Worm (Caenorhabditis elegans) whole organism, young adult: Measurements from ENCODE around the gene F49E8.8.

Experiments used
- B0019.2 ChIP-seq: fragments of 200-800 bp; sonication (Bioruptor generic); conservative IDR thresholded peaks from 2 replicates; pipeline ENCODE4 v1.3.6; 2022; ENCODE audit warnings: missing genetic modification reagents, missing genetic modification characterization, missing compliant biosample characterization
- C06A6.2 ChIP-seq: fragments of 200-800 bp; sonication (Bioruptor generic); conservative IDR thresholded peaks from 2 replicates; pipeline ENCODE4 v1.3.6; 2022; ENCODE audit warnings: missing genetic modification characterization, missing compliant biosample characterization
- F10E7.11 ChIP-seq: sonication (generic microtip); optimal IDR thresholded peaks from 2 replicates; lab custom pipeline; 2017; ENCODE audit warnings: mild to moderate bottlenecking, missing genetic modification characterization, moderate library complexity, missing compliant biosample characterization
- F22D6.2 ChIP-seq: sonication (generic microtip); optimal IDR thresholded peaks from 2 replicates; lab custom pipeline; 2016; ENCODE audit warnings: mild to moderate bottlenecking, missing genetic modification characterization, missing compliant biosample characterization
- F33H1.4 ChIP-seq: fragments of 200-800 bp; sonication (Bioruptor generic); IDR thresholded peaks from 2 replicates; pipeline ENCODE4 v1.3.6; 2022; ENCODE audit warnings: missing genetic modification reagents, missing genetic modification characterization, missing compliant biosample characterization
- F37B4.10 ChIP-seq: fragments of 200-800 bp; sonication (Bioruptor generic); IDR thresholded peaks from 2 replicates; pipeline ENCODE4 v1.3.6; 2022; ENCODE audit warnings: missing genetic modification characterization, missing compliant biosample characterization
- F39B2.1 ChIP-seq: fragments of 200-800 bp; sonication (Bioruptor generic); IDR thresholded peaks from 2 replicates; pipeline ENCODE4 v1.3.6; 2022; ENCODE audit warnings: missing genetic modification reagents, missing genetic modification characterization, missing compliant biosample characterization
- F49E8.2 ChIP-seq: sonication (generic microtip); optimal IDR thresholded peaks from 3 replicates; lab custom pipeline; 2017; ENCODE audit warnings: missing genetic modification characterization, mild to moderate bottlenecking, missing compliant biosample characterization, antibody characterized with exemption, moderate library complexity; ENCODE audit not compliant: insufficient read depth
- F57A8.1 ChIP-seq: fragments of 200-800 bp; sonication (Bioruptor generic); optimal IDR thresholded peaks from 2 replicates; lab custom pipeline; 2018; ENCODE audit warnings: mild to moderate bottlenecking, missing genetic modification characterization, moderate library complexity, missing compliant biosample characterization
- K11D2.4 ChIP-seq: fragments of 200-800 bp; sonication (Bioruptor generic); IDR thresholded peaks from 2 replicates; pipeline ENCODE4 v1.3.6; 2022; ENCODE audit warnings: missing genetic modification reagents, missing genetic modification characterization, missing compliant biosample characterization
- Y56A3A.18 ChIP-seq: fragments of 200-800 bp; sonication (Bioruptor generic); IDR thresholded peaks from 2 replicates; pipeline ENCODE4 v1.3.6; 2022; ENCODE audit warnings: missing genetic modification reagents, missing genetic modification characterization, missing compliant biosample characterization
- Y67H2A.10 ChIP-seq: fragments of 200-800 bp; sonication (Bioruptor generic); conservative IDR thresholded peaks from 2 replicates; pipeline ENCODE4 v1.3.6; 2022; ENCODE audit warnings: missing genetic modification reagents, missing genetic modification characterization, missing compliant biosample characterization
- Y95B8A.8 ChIP-seq: fragments of 200-800 bp; sonication (Bioruptor generic); IDR thresholded peaks from 2 replicates; pipeline ENCODE4 v1.3.6; 2022; ENCODE audit warnings: missing genetic modification reagents, missing genetic modification characterization, missing compliant biosample characterization
- aptf-2 ChIP-seq: fragments of 200-800 bp; sonication (Bioruptor generic); conservative IDR thresholded peaks from 2 replicates; pipeline ENCODE4 v1.3.6; 2022; ENCODE audit warnings: missing genetic modification reagents, missing genetic modification characterization, missing compliant biosample characterization
- athp-1 ChIP-seq: sonication (generic microtip); optimal IDR thresholded peaks from 2 replicates; lab custom pipeline; 2017; ENCODE audit warnings: mild to moderate bottlenecking, missing genetic modification characterization, missing compliant biosample characterization
- attf-3 ChIP-seq: fragments of 200-800 bp; sonication (Bioruptor generic); conservative IDR thresholded peaks from 2 replicates; pipeline ENCODE4 v1.3.6; 2022; ENCODE audit warnings: missing genetic modification reagents, missing genetic modification characterization, missing compliant biosample characterization
- attf-6 ChIP-seq: fragments of 200-800 bp; sonication (Bioruptor generic); IDR thresholded peaks from 2 replicates; pipeline ENCODE4 v1.3.6; 2022; ENCODE audit warnings: missing genetic modification reagents, missing genetic modification characterization, missing compliant biosample characterization
- bed-1 ChIP-seq: fragments of 200-800 bp; sonication (Bioruptor generic); IDR thresholded peaks from 2 replicates; pipeline ENCODE4 v1.3.6; 2022; ENCODE audit warnings: missing genetic modification reagents, missing genetic modification characterization, missing compliant biosample characterization
- ceh-40 ChIP-seq: fragments of 200-800 bp; sonication (Bioruptor generic); IDR thresholded peaks from 2 replicates; pipeline ENCODE4 v1.3.6; 2022; ENCODE audit warnings: missing genetic modification characterization, missing compliant biosample characterization
- ceh-91 ChIP-seq: fragments of 200-800 bp; sonication (Bioruptor generic); IDR thresholded peaks from 2 replicates; pipeline ENCODE4 v1.3.6; 2022; ENCODE audit warnings: missing genetic modification reagents, missing genetic modification characterization, missing compliant biosample characterization
- die-1 ChIP-seq: sonication (generic microtip); optimal IDR thresholded peaks from 2 replicates; lab custom pipeline; 2016; ENCODE audit warnings: missing genotype, mild to moderate bottlenecking, missing genetic modification characterization, missing compliant biosample characterization
- dox-1 ChIP-seq: fragments of 200-800 bp; sonication (Bioruptor generic); IDR thresholded peaks from 2 replicates; pipeline ENCODE4 v1.3.6; 2022; ENCODE audit warnings: missing genetic modification reagents, missing genetic modification characterization, missing compliant biosample characterization
- efl-1 ChIP-seq: fragments of 150-350 bp; optimal IDR thresholded peaks from 2 replicates; lab custom pipeline; 2014; ENCODE audit warnings: missing biosample characterization, missing genetic modification reagents, missing genetic modification characterization
- ets-4 ChIP-seq: fragments of 200-800 bp; sonication (Bioruptor generic); optimal IDR thresholded peaks from 2 replicates; lab custom pipeline; 2018; ENCODE audit warnings: mild to moderate bottlenecking, missing genetic modification characterization, missing compliant biosample characterization
- him-1 ChIP-seq: sonication (generic microtip); optimal IDR thresholded peaks from 2 replicates; lab custom pipeline; 2016; ENCODE audit warnings: missing genotype, missing genetic modification reagents, missing genetic modification characterization, missing compliant biosample characterization
- hlh-26 ChIP-seq: fragments of 200-800 bp; sonication (Bioruptor generic); conservative IDR thresholded peaks from 2 replicates; pipeline ENCODE4 v1.3.6; 2022; ENCODE audit warnings: missing genetic modification reagents, missing genetic modification characterization, missing compliant biosample characterization
- hmg-1.2 ChIP-seq: fragments of 200-800 bp; sonication (Bioruptor generic); IDR thresholded peaks from 2 replicates; pipeline ENCODE4 v1.3.6; 2022; ENCODE audit warnings: missing genetic modification reagents, missing genetic modification characterization, missing compliant biosample characterization
- hmg-20 ChIP-seq: fragments of 200-800 bp; sonication (Bioruptor generic); IDR thresholded peaks from 2 replicates; pipeline ENCODE4 v1.3.6; 2022; ENCODE audit warnings: missing genetic modification reagents, missing genetic modification characterization, missing compliant biosample characterization
- hrde-1 ChIP-seq: sonication (generic microtip); optimal IDR thresholded peaks from 2 replicates; lab custom pipeline; 2016; ENCODE audit warnings: missing genetic modification characterization, mild to moderate bottlenecking, missing compliant biosample characterization, moderate library complexity, missing genotype, missing genetic modification reagents, borderline replicate concordance
- hsf-1 ChIP-seq: fragments of 200-800 bp; sonication (Bioruptor generic); IDR thresholded peaks from 2 replicates; pipeline ENCODE4 v1.3.6; 2022; ENCODE audit warnings: missing genetic modification reagents, missing genetic modification characterization, missing compliant biosample characterization
- lin-40 ChIP-seq: sonication (generic microtip); optimal IDR thresholded peaks from 2 replicates; lab custom pipeline; 2016; ENCODE audit warnings: missing genetic modification characterization, mild to moderate bottlenecking, missing compliant biosample characterization, missing genotype, missing genetic modification reagents
- lin-54 ChIP-seq: fragments of 200-800 bp; sonication (Bioruptor generic); optimal IDR thresholded peaks from 2 replicates; lab custom pipeline; 2018; ENCODE audit warnings: mild to moderate bottlenecking, missing genetic modification characterization, missing compliant biosample characterization
- lsl-1 ChIP-seq: fragments of 200-800 bp; sonication (Bioruptor generic); optimal IDR thresholded peaks from 2 replicates; lab custom pipeline; 2018; ENCODE audit warnings: mild to moderate bottlenecking, missing genetic modification characterization, moderate library complexity, missing compliant biosample characterization
- mcd-1 ChIP-seq: fragments of 200-800 bp; sonication (Bioruptor generic); IDR thresholded peaks from 2 replicates; pipeline ENCODE4 v1.3.6; 2022; ENCODE audit warnings: missing genetic modification reagents, missing genetic modification characterization, missing compliant biosample characterization
- mel-28 ChIP-seq: sonication (generic microtip); optimal IDR thresholded peaks from 2 replicates; lab custom pipeline; 2016; ENCODE audit warnings: borderline replicate concordance, mild to moderate bottlenecking, missing genetic modification characterization, missing compliant biosample characterization
- nfya-2 ChIP-seq: fragments of 200-800 bp; sonication (Bioruptor generic); IDR thresholded peaks from 2 replicates; pipeline ENCODE4 v1.3.6; 2022; ENCODE audit warnings: missing genetic modification reagents, missing genetic modification characterization, missing compliant biosample characterization
- nhr-90 ChIP-seq: sonication (generic microtip); optimal IDR thresholded peaks from 2 replicates; lab custom pipeline; 2016; ENCODE audit warnings: missing genotype, mild to moderate bottlenecking, missing genetic modification characterization, missing compliant biosample characterization
- pha-4 ChIP-seq: fragments of 150-350 bp; sonication (generic microtip); optimal IDR thresholded peaks from 2 replicates; lab custom pipeline; 2014; ENCODE audit warnings: missing biosample characterization, missing genetic modification reagents, missing genetic modification characterization
- snpc-3.4 ChIP-seq: sonication (generic microtip); optimal IDR thresholded peaks from 2 replicates; lab custom pipeline; 2017; ENCODE audit warnings: missing genetic modification characterization, mild to moderate bottlenecking, missing compliant biosample characterization, antibody characterized with exemption, moderate library complexity, missing genotype, missing genetic modification reagents
- snpc-4 ChIP-seq, 5 experiments: fragments of 150-350 bp in 1 of 5; sonication (generic microtip) in 4 of 5; optimal IDR thresholded peaks; 2 replicates each; lab custom pipeline; 2014 to 2018; ENCODE audit warnings: missing genetic modification characterization in 5 of 5, missing biosample characterization in 3 of 5, antibody characterized with exemption in 2 of 5, mild to moderate bottlenecking in 2 of 5, missing compliant biosample characterization in 2 of 5, missing genotype in 2 of 5, moderate library complexity in 2 of 5, missing genetic modification reagents in 1 of 5
- sptf-2 ChIP-seq: fragments of 200-800 bp; sonication (Bioruptor generic); optimal IDR thresholded peaks from 2 replicates; lab custom pipeline; 2018; ENCODE audit warnings: mild to moderate bottlenecking, missing genetic modification characterization, missing compliant biosample characterization
- tbx-9 ChIP-seq: sonication (generic microtip); optimal IDR thresholded peaks from 2 replicates; lab custom pipeline; 2016; ENCODE audit warnings: borderline replicate concordance, missing genetic modification characterization, inconsistent platforms, missing compliant biosample characterization
- unc-130 ChIP-seq: sonication (generic microtip); optimal IDR thresholded peaks from 2 replicates; lab custom pipeline; 2016; ENCODE audit warnings: missing genetic modification reagents, missing genetic modification characterization, missing compliant biosample characterization
- zim-3 ChIP-seq: sonication (generic microtip); optimal IDR thresholded peaks from 2 replicates; lab custom pipeline; 2017; ENCODE audit warnings: mild to moderate bottlenecking, missing genetic modification characterization, moderate library complexity, missing compliant biosample characterization
- ztf-18 ChIP-seq: sonication (generic microtip); optimal IDR thresholded peaks from 2 replicates; lab custom pipeline; 2016; ENCODE audit warnings: missing genotype, mild to moderate bottlenecking, missing genetic modification characterization, missing compliant biosample characterization
- ztf-22 ChIP-seq: fragments of 200-800 bp; sonication (Bioruptor generic); optimal IDR thresholded peaks from 2 replicates; lab custom pipeline; 2018; ENCODE audit warnings: mild to moderate bottlenecking, missing genetic modification characterization, moderate library complexity, missing compliant biosample characterization
- ztf-26 ChIP-seq: sonication (generic microtip); optimal IDR thresholded peaks from 2 replicates; lab custom pipeline; 2017; ENCODE audit warnings: missing genetic modification characterization, missing compliant biosample characterization

The F49E8.8 gene

ce11 chrIV:7580062-7580614 lies 23.7 kb downstream of the F49E8.8 start, which contains the start of the genes cec-5 and nol-10 (continued):
- peak; percentile 74 for TF ChIP-seq ceh-91
- 0 out of 2 replicates have a peak, but pooled peaks have one; percentile 67 for TF ChIP-seq Y95B8A.8
- TF ChIP-seq ets-4 (GFP tag; lab: Kevin White, UChicago), result no peak
- TF ChIP-seq nhr-90 (tag; lab: Kevin White, UChicago), result no peak
- peak; percentile 61; the same call in 1 of the 2 replicates for TF ChIP-seq B0019.2 (GFP tag; lab: Robert Waterston, UW)
- TF ChIP-seq tbx-9 (tag; lab: Kevin White, UChicago), result no peak
- no peak for TF ChIP-seq Y56A3A.18 (GFP tag; lab: Robert Waterston, UW)
- peak; percentile 45 for TF ChIP-seq him-1 (tag; lab: Kevin White, UChicago)
- peak; percentile 95 for TF ChIP-seq lin-54
- no peak for TF ChIP-seq mel-28 (tag; lab: Kevin White, UChicago)
- TF ChIP-seq bed-1 (GFP tag; lab: Robert Waterston, UW), result no peak
- TF ChIP-seq sptf-2 (GFP tag; lab: Kevin White, UChicago), result no peak
- no peak for TF ChIP-seq pha-4 (tag; lab: Kevin White, UChicago)
- no peak for TF ChIP-seq hmg-20 (GFP tag; lab: Robert Waterston, UW)
- 0 out of 2 replicates have a peak, but pooled peaks have one; percentile 26 for TF ChIP-seq hsf-1 (GFP tag; lab: Robert Waterston, UW)
- TF ChIP-seq F33H1.4, result no peak; the same call in 1 of the 2 replicates
- TF ChIP-seq unc-130, result peak; percentile 65
- no peak for TF ChIP-seq die-1 (tag; lab: Kevin White, UChicago)
- peak; percentile 81 for TF ChIP-seq mcd-1 (GFP tag; lab: Robert Waterston, UW)
- TF ChIP-seq F10E7.11 (tag; lab: Kevin White, UChicago), result no peak
- no peak for TF ChIP-seq ceh-40
- TF ChIP-seq ztf-22 (GFP tag; lab: Kevin White, UChicago), result no peak
- TF ChIP-seq hmg-1.2 (GFP tag; lab: Robert Waterston, UW), result peak; percentile 89
- no peak for TF ChIP-seq F22D6.2 (tag; lab: Kevin White, UChicago)
- TF ChIP-seq efl-1 (GFP tag; lab: Kevin White, UChicago), result peak; percentile 81
- no peak for TF ChIP-seq Y67H2A.10
- TF ChIP-seq ztf-26 (tag; lab: Kevin White, UChicago), result no peak
- TF ChIP-seq F39B2.1 (GFP tag; lab: Robert Waterston, UW), result no peak
- TF ChIP-seq aptf-2 (GFP tag; lab: Robert Waterston, UW), result no peak
- TF ChIP-seq C06A6.2, result no peak
- TF ChIP-seq lin-40 (tag; lab: Kevin White, UChicago), result peak; percentile 62
- peak; percentile 92 for TF ChIP-seq F49E8.2 (tag; lab: Kevin White, UChicago)
- peak; percentile 81 for TF ChIP-seq lsl-1 (GFP tag; lab: Kevin White, UChicago)
- no peak for TF ChIP-seq zim-3 (tag; lab: Kevin White, UChicago)
- TF ChIP-seq F57A8.1 (GFP tag; lab: Kevin White, UChicago), result no peak
- peak; percentile 77 for TF ChIP-seq snpc-4 (GFP tag; optimal IDR thresholded peaks at IDR 0.05; lab: Kevin White, UChicago)
- peak; percentile 76 to 89 (median 79) for TF ChIP-seq snpc-4 (tag; optimal IDR thresholded peaks at IDR 0.05; lab: Kevin White, UChicago)
- no peak for TF ChIP-seq nfya-2 (GFP tag; lab: Robert Waterston, UW)
- peak; percentile 90 for TF ChIP-seq ztf-18 (tag; lab: Kevin White, UChicago)
- peak; percentile 96 for TF ChIP-seq attf-3 (GFP tag; lab: Robert Waterston, UW)
- TF ChIP-seq snpc-3.4, result peak; percentile 94
- no peak; the same call in 1 of the 2 replicates for TF ChIP-seq dox-1 (GFP tag; lab: Robert Waterston, UW)
- no peak for TF ChIP-seq F37B4.10 (GFP tag; lab: Robert Waterston, UW)
- TF ChIP-seq attf-6 (GFP tag; lab: Robert Waterston, UW), result no peak
- TF ChIP-seq hrde-1 (tag; lab: Kevin White, UChicago), result peak; percentile 24
- TF ChIP-seq K11D2.4 (GFP tag; lab: Robert Waterston, UW), result no peak
- TF ChIP-seq athp-1 (tag; lab: Kevin White, UChicago), result peak; percentile 46
- no peak for TF ChIP-seq hlh-26 (GFP tag; lab: Robert Waterston, UW)
